Fruit fly (Drosophila melanogaster) whole organism, wandering third instar larva: ENCODE measurements around the gene CG4004.

Source experiments
- Hr78 ChIP-seq: fragments of >200 bp; optimal IDR thresholded peaks from 2 replicates; lab custom pipeline; 2017; ENCODE audit warnings: missing biosample characterization, missing genetic modification characterization
- Vsx2 ChIP-seq: fragments of 200-300, 225-300 bp; sonication (Bioruptor generic); optimal IDR thresholded peaks from 2 replicates; lab custom pipeline; 2018; ENCODE audit warnings: missing biosample characterization, missing genetic modification characterization; ENCODE audit not compliant: partially characterized antibody
- rgr ChIP-seq: fragments of 200-800 bp; sonication (Bioruptor generic); optimal IDR thresholded peaks from 3 replicates; lab custom pipeline; 2016; ENCODE audit warnings: missing biosample characterization, mild to moderate bottlenecking, missing genetic modification characterization
- usp ChIP-seq: fragments of >200 bp; optimal IDR thresholded peaks from 2 replicates; lab custom pipeline; 2017; ENCODE audit warnings: missing biosample characterization, missing genetic modification characterization

- TF ChIP-seq rgr (GFP tag; lab: Kevin White, UChicago): peak; percentile 84
- no peak for TF ChIP-seq usp (GFP tag; lab: Kevin White, UChicago)
- no peak for TF ChIP-seq Hr78
- TF ChIP-seq Vsx2 (GFP tag; lab: Kevin White, UChicago): peak; percentile 53
These were observed 9.1 kb upstream of the CG4004 start for dm6 chrX:12734710-12735462.
